Worm (Caenorhabditis elegans): ENCODE data around the gene doxa-1.

The doxa-1 gene

DNA sequence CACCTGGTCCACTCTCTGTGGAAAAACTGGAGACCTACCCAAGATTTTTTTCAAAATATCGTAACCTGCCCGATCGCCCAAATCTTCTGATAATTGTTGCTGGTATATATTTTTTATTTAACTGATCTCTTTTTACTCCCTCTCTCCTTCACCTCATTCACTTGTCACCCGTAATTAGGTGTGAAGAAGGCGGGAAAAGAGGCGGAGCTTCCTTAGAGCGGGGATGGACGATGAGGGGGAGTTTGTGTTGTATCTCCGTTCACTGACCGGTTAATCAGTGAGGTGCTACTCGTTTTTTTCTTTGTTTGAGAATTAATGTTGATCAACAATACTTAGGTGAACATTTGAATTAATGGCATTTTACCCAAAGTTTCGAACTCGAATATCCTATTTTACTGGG, 41.5 kb downstream of the doxa-1 start, which contains the start of gene ceh-16:
TSS of gene ceh-16 (plus strand) at position 301 of the 400 bp plus-strand sequence.
- TF ChIP-seq aly-2 (tag; optimal IDR thresholded peaks at IDR 0.05) (no peak), elt-3 (tag; optimal IDR thresholded peaks at IDR 0.05) (no peak), fos-1 (tag; optimal IDR thresholded peaks at IDR 0.05) (no peak), C34F6.9 (tag; optimal IDR thresholded peaks at IDR 0.05) (no peak), mab-5 (tag; optimal IDR thresholded peaks at IDR 0.05) (no peak), mbf-1 (tag; optimal IDR thresholded peaks at IDR 0.05) (no peak), unc-62 (GFP tag; optimal IDR thresholded peaks at IDR 0.05) (no peak), nhr-21 (tag; optimal IDR thresholded peaks at IDR 0.05) (no peak), nhr-237 (tag; optimal IDR thresholded peaks at IDR 0.05) (no peak), nhr-10 (tag; optimal IDR thresholded peaks at IDR 0.05) (no peak), nhr-6 (tag; optimal IDR thresholded peaks at IDR 0.05) (no peak)

DNA sequence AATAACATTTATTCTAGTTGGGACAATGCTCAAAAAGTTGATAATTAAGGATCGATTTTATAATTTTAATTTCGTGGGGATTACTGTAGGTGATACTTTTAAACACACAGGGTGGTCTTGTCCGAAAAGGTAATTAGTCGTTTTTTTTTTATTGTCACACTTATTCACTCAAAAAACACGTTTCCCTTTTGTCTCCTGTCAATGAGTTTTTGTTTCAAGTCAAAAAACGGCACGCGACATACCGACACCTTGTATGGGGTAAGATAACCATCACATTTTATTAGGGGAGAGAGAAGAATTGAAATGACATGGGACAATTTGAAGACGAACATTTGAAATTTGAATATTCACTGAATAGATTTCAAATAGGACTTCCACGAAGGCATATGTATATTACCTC, 44.2 kb downstream of the doxa-1 start:
- TF ChIP-seq ztf-11 (tag; optimal IDR thresholded peaks at IDR 0.05) (no peak), R02D3.7 (tag; optimal IDR thresholded peaks at IDR 0.05) (no peak), dmd-4 (tag; optimal IDR thresholded peaks at IDR 0.05) (no peak), ZK546.5 (tag; optimal IDR thresholded peaks at IDR 0.05) (no peak), ceh-16 (tag; optimal IDR thresholded peaks at IDR 0.05) (no peak), elt-1 (tag; optimal IDR thresholded peaks at IDR 0.05) (no peak), nhr-25 (tag; optimal IDR thresholded peaks at IDR 0.05) (no peak), C34F6.9 (tag; optimal IDR thresholded peaks at IDR 0.05) (no peak), nhr-77 (tag; optimal IDR thresholded peaks at IDR 0.05) (no peak), nhr-12 (tag; optimal IDR thresholded peaks at IDR 0.05) (no peak), ama-1 (optimal IDR thresholded peaks at IDR 0.05) (no peak), F13H6.1 (tag; optimal IDR thresholded peaks at IDR 0.05) (no peak), unc-62 (GFP tag; optimal IDR thresholded peaks at IDR 0.05) (no peak), peb-1 (tag; optimal IDR thresholded peaks at IDR 0.05) (no peak), nhr-237 (tag; optimal IDR thresholded peaks at IDR 0.05) (no peak)

DNA sequence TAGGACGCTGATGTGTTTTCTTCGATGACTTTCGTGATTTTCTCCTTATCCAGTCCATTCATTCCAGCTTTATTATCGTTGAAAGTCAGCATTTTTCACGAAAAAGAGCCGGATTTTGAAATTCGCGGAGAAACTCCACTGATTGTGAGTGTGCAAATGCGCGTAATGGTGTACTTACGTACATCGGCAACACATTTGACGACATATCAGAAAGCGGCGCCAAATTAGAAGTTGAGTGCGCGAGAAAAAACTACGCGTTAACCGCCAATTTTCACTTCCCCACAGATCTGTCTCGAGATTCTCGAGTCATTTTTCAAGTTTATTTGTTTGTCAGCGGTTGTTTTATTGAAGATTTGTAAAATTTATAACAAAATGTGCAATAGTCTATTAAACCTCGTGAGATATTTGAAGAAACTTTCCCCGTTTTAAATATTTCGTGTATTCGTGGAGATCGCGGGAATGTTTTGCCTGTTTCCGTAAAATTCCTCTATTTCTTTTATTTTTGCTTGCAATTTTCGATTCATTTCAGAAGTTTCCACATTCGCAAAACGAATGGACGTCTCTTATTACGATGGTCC, 47.6 kb downstream of the doxa-1 start, which contains the start of the genes polk-1 and gpr-1:
TSS of gene polk-1 (minus strand) at position 186 of the 578 bp plus-strand sequence.
TSS of gene gpr-1 (plus strand) at position 528 of the 578 bp plus-strand sequence.
- TF ChIP-seq fos-1 (tag; optimal IDR thresholded peaks at IDR 0.05) (no peak), gmeb-1 (tag; optimal IDR thresholded peaks at IDR 0.05) (peak; percentile 67), ceh-82 (tag; optimal IDR thresholded peaks at IDR 0.05) (no peak), ama-1 (optimal IDR thresholded peaks at IDR 0.05) (no peak), lsy-2 (tag; optimal IDR thresholded peaks at IDR 0.05) (peak in 1 of 2 experiments; percentile 50), skn-1 (tag; optimal IDR thresholded peaks at IDR 0.05) (no peak), lin-13 (GFP tag; optimal IDR thresholded peaks at IDR 0.05) (peak; percentile 72), Y55F3AM.14 (GFP tag; optimal IDR thresholded peaks at IDR 0.05) (no peak), egl-27 (tag; optimal IDR thresholded peaks at IDR 0.05) (no peak), C34F6.9 (tag; optimal IDR thresholded peaks at IDR 0.05) (peak; percentile 27), unc-39 (tag; optimal IDR thresholded peaks at IDR 0.05) (no peak), dmd-4 (tag; optimal IDR thresholded peaks at IDR 0.05) (no peak), nhr-129 (tag; optimal IDR thresholded peaks at IDR 0.05) (peak; percentile 26), lin-39 (tag; optimal IDR thresholded peaks at IDR 0.05) (no peak)

DNA sequence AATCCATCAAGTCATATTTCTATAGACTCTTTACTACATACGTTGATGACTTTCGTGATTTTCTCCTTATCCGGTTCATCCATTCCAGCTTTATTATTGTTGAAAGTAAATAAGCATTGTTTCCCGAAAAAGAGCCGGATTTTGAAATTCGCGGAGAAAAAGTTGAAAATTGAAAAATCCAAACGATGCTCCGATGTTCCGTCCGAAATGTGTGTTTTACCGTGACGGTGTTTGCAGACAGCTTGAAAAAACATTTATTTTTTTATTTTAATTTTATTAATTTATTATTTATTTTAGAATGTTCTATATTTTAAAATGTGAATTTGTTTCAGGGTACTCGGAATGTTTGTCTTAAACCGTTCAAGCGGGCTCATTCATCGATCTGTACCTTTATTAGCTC, 49.9 kb downstream of the doxa-1 start, which contains the start of gene dnj-10:
TSS of gene dnj-10 (plus strand) at position 333 of the 400 bp plus-strand sequence.
- TF ChIP-seq fos-1 (tag; optimal IDR thresholded peaks at IDR 0.05), result peak; percentile 17
- TF ChIP-seq blmp-1 (tag; optimal IDR thresholded peaks at IDR 0.05; ENCODE audit: insufficient read depth), result no peak
- no peak for TF ChIP-seq nhr-23 (tag; optimal IDR thresholded peaks at IDR 0.05)
- no peak for TF ChIP-seq egl-27 (tag; optimal IDR thresholded peaks at IDR 0.05)
- TF ChIP-seq lin-39 (tag; optimal IDR thresholded peaks at IDR 0.05), result no peak
- peak; percentile 55 for TF ChIP-seq sma-9 (GFP tag; optimal IDR thresholded peaks at IDR 0.05)
- no peak for TF ChIP-seq sma-9 (tag; optimal IDR thresholded peaks at IDR 0.05)
- peak; percentile 79 for TF ChIP-seq C34F6.9 (tag; optimal IDR thresholded peaks at IDR 0.05)
- TF ChIP-seq elt-1 (tag; optimal IDR thresholded peaks at IDR 0.05), result no peak
- TF ChIP-seq unc-55 (GFP tag; optimal IDR thresholded peaks at IDR 0.05), result peak; percentile 88
- no peak for TF ChIP-seq peb-1 (tag; optimal IDR thresholded peaks at IDR 0.05)
- no peak for TF ChIP-seq nhr-11 (tag; optimal IDR thresholded peaks at IDR 0.05)
- no peak for TF ChIP-seq nhr-6 (tag; optimal IDR thresholded peaks at IDR 0.05)
- no peak for TF ChIP-seq mbf-1 (tag; optimal IDR thresholded peaks at IDR 0.05)
- no peak for TF ChIP-seq nhr-10 (tag; optimal IDR thresholded peaks at IDR 0.05)
- TF ChIP-seq lin-11 (tag; optimal IDR thresholded peaks at IDR 0.05), result peak; percentile 23
- no peak for TF ChIP-seq ceh-16 (tag; optimal IDR thresholded peaks at IDR 0.05)
- peak; percentile 19 for TF ChIP-seq nhr-129 (tag; optimal IDR thresholded peaks at IDR 0.05)
- peak; percentile 41 for TF ChIP-seq sma-3 (GFP tag; optimal IDR thresholded peaks at IDR 0.05)
- TF ChIP-seq lsy-2 (tag; optimal IDR thresholded peaks at IDR 0.05), result peak; percentile 55 to 88
- TF ChIP-seq crh-2 (tag; optimal IDR thresholded peaks at IDR 0.05), result no peak
- no peak for TF ChIP-seq unc-62 (GFP tag; optimal IDR thresholded peaks at IDR 0.05)
- peak; percentile 89 for TF ChIP-seq gmeb-1 (tag; optimal IDR thresholded peaks at IDR 0.05)
- peak; percentile 53 for TF ChIP-seq lin-13 (GFP tag; optimal IDR thresholded peaks at IDR 0.05)
